Fruit fly (Drosophila melanogaster): ENCODE results near the gene CG7564.

Gene CG7564

dm6 chr3L:17496012-17496411, 18.1 kb upstream of the CG7564 start:
- TF ChIP-seq cic (GFP tag; optimal IDR thresholded peaks at IDR 0.05) (no peak), Clk (GFP tag; optimal IDR thresholded peaks at IDR 0.05) (no peak), bab1 (GFP tag; optimal IDR thresholded peaks at IDR 0.05) (no peak), CG12768 (GFP tag; optimal IDR thresholded peaks at IDR 0.05) (no peak), toe (GFP tag; optimal IDR thresholded peaks at IDR 0.05) (no peak), kay (GFP tag; ENCODE audit: borderline replicate concordance) (no peak), pad (GFP tag; optimal IDR thresholded peaks at IDR 0.05) (no peak), CG7101 (tag; optimal IDR thresholded peaks at IDR 0.05) (no peak), ovo (GFP tag; optimal IDR thresholded peaks at IDR 0.05) (no peak), Mnt (GFP tag; optimal IDR thresholded peaks at IDR 0.05) (no peak), Crg-1 (GFP tag; optimal IDR thresholded peaks at IDR 0.05) (no peak), cnc (optimal IDR thresholded peaks at IDR 0.05) (no peak), Hr96 (GFP tag; optimal IDR thresholded peaks at IDR 0.05) (no peak), tj (GFP tag; optimal IDR thresholded peaks at IDR 0.05) (no peak), CG7045 (GFP tag; optimal IDR thresholded peaks at IDR 0.05) (no peak), CG33017 (tag; optimal IDR thresholded peaks at IDR 0.05) (no peak), CG1620 (GFP tag; optimal IDR thresholded peaks at IDR 0.05) (no peak)

dm6 chr3L:17496871-17497492, 17.1 kb upstream of the CG7564 start:
- TF ChIP-seq Clk (GFP tag; optimal IDR thresholded peaks at IDR 0.05) (no peak), CG33017 (tag; optimal IDR thresholded peaks at IDR 0.05) (no peak), CG5204 (GFP tag; optimal IDR thresholded peaks at IDR 0.05) (no peak), toe (GFP tag; optimal IDR thresholded peaks at IDR 0.05) (no peak), CG7101 (tag; optimal IDR thresholded peaks at IDR 0.05) (no peak), cic (GFP tag; optimal IDR thresholded peaks at IDR 0.05) (no peak), tj (GFP tag; optimal IDR thresholded peaks at IDR 0.05) (no peak), Hr96 (GFP tag; optimal IDR thresholded peaks at IDR 0.05) (no peak), Crg-1 (GFP tag; optimal IDR thresholded peaks at IDR 0.05) (no peak), CG12768 (GFP tag; optimal IDR thresholded peaks at IDR 0.05) (no peak), ovo (GFP tag; optimal IDR thresholded peaks at IDR 0.05) (no peak), CG7045 (GFP tag; optimal IDR thresholded peaks at IDR 0.05) (no peak), Mnt (GFP tag; optimal IDR thresholded peaks at IDR 0.05) (no peak)

dm6 chr3L:17497969-17498368, 16.1 kb upstream of the CG7564 start:
- TF ChIP-seq Hr96 (GFP tag; optimal IDR thresholded peaks at IDR 0.05) (no peak), bab1 (GFP tag; optimal IDR thresholded peaks at IDR 0.05) (no peak)

- TF ChIP-seq CG7101 (tag; optimal IDR thresholded peaks at IDR 0.05) (no peak), CG11617 (GFP tag; optimal IDR thresholded peaks at IDR 0.05) (no peak), ovo (GFP tag; optimal IDR thresholded peaks at IDR 0.05) (no peak), CG5204 (GFP tag; optimal IDR thresholded peaks at IDR 0.05) (no peak), Crg-1 (GFP tag; optimal IDR thresholded peaks at IDR 0.05) (no peak), pad (GFP tag; optimal IDR thresholded peaks at IDR 0.05) (no peak), cic (GFP tag; optimal IDR thresholded peaks at IDR 0.05) (no peak), Clk (GFP tag; optimal IDR thresholded peaks at IDR 0.05) (no peak), CG7045 (GFP tag; optimal IDR thresholded peaks at IDR 0.05) (no peak), bab1 (GFP tag; optimal IDR thresholded peaks at IDR 0.05) (no peak), cnc (optimal IDR thresholded peaks at IDR 0.05) (no peak), CG33017 (tag; optimal IDR thresholded peaks at IDR 0.05) (no peak)
These were observed 15.0 kb upstream of the CG7564 start for dm6 chr3L:17498952-17499710.

dm6 chr3L:17500315-17500985, 13.6 kb upstream of the CG7564 start:
- TF ChIP-seq CG14711 (tag; optimal IDR thresholded peaks at IDR 0.05): no peak
- TF ChIP-seq kay (GFP tag; ENCODE audit: borderline replicate concordance): peak; percentile 20
- TF ChIP-seq tj (GFP tag; optimal IDR thresholded peaks at IDR 0.05): peak; percentile 15

- TF ChIP-seq ovo (GFP tag; optimal IDR thresholded peaks at IDR 0.05) (no peak), CG7101 (tag; optimal IDR thresholded peaks at IDR 0.05) (no peak), toe (GFP tag; optimal IDR thresholded peaks at IDR 0.05) (no peak), bab1 (GFP tag; optimal IDR thresholded peaks at IDR 0.05) (no peak), Crg-1 (GFP tag; optimal IDR thresholded peaks at IDR 0.05) (no peak), pad (GFP tag; optimal IDR thresholded peaks at IDR 0.05) (no peak), Hr96 (GFP tag; optimal IDR thresholded peaks at IDR 0.05) (no peak), CG7045 (GFP tag; optimal IDR thresholded peaks at IDR 0.05) (no peak), Mnt (GFP tag; optimal IDR thresholded peaks at IDR 0.05) (no peak), CG33017 (tag; optimal IDR thresholded peaks at IDR 0.05) (no peak)
These were observed 11.9 kb upstream of the CG7564 start for dm6 chr3L:17502235-17502634.

dm6 chr3L:17504538-17504937, 9.6 kb upstream of the CG7564 start:
- TF ChIP-seq bab1 (GFP tag; optimal IDR thresholded peaks at IDR 0.05) (no peak), CG33017 (tag; optimal IDR thresholded peaks at IDR 0.05) (no peak), tj (GFP tag; optimal IDR thresholded peaks at IDR 0.05) (no peak), cic (GFP tag; optimal IDR thresholded peaks at IDR 0.05) (no peak), kay (GFP tag; ENCODE audit: borderline replicate concordance) (no peak), CG5204 (GFP tag; optimal IDR thresholded peaks at IDR 0.05) (no peak), Clk (GFP tag; optimal IDR thresholded peaks at IDR 0.05) (no peak), CG7045 (GFP tag; optimal IDR thresholded peaks at IDR 0.05) (no peak), CG14711 (tag; optimal IDR thresholded peaks at IDR 0.05) (no peak), cnc (optimal IDR thresholded peaks at IDR 0.05) (no peak), Hr96 (GFP tag; optimal IDR thresholded peaks at IDR 0.05) (no peak), ovo (GFP tag; optimal IDR thresholded peaks at IDR 0.05) (no peak), Crg-1 (GFP tag; optimal IDR thresholded peaks at IDR 0.05) (no peak), toe (GFP tag; optimal IDR thresholded peaks at IDR 0.05) (no peak)

All from whole organism, adult.